Fruit fly (Drosophila melanogaster): ENCODE results near the gene kis.

Gene kis

DNA sequence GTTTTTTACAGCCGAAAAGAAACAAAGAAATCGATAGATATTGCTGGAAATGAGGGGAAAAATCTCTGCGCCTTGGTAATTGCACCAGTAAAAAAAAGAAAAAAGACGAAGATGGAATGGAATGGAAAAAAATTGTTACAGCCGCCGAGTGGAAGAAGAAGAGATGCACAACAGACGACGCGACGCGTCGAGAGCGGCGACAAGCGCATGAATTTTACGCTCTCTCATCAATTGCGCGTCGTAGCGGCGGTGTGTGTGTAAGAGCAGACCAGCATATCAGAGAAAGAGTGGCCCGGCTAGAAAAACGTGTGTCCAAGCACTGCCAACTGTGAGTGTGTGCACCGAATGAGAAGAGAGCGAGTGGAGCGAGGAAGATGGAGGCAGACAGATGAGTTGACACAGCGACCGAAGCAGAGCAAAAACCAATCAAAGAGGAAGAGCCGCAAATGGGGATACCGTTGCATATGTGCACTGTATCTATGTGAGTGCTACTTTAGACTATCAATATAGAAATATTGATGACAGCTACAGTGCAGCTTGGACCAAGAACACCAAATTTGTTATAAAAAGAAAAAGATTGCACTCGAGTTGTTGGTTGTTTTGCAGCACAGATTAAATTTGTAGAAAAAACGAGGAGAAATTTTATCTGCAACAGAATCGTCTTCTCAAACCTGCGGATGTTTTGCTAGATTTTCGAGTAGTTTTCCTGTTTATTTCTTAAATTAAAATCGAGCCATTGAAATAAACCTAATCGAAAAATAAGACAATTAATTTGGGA is 1.4 kb downstream of the kis start:
- no peak for TF ChIP-seq bab1 (GFP tag; optimal IDR thresholded peaks at IDR 0.05)
- no peak for TF ChIP-seq CG11617 (GFP tag; optimal IDR thresholded peaks at IDR 0.05)
- no peak for TF ChIP-seq CG1620 (GFP tag; optimal IDR thresholded peaks at IDR 0.05)
- peak; percentile 11 for TF ChIP-seq CG33017 (tag; optimal IDR thresholded peaks at IDR 0.05)
- TF ChIP-seq CG12768 (GFP tag; optimal IDR thresholded peaks at IDR 0.05), result peak; percentile 28
- TF ChIP-seq pad (GFP tag; optimal IDR thresholded peaks at IDR 0.05), result peak; percentile 76
- peak; percentile 21 for TF ChIP-seq CG7101 (tag; optimal IDR thresholded peaks at IDR 0.05)
- TF ChIP-seq cnc (optimal IDR thresholded peaks at IDR 0.05), result no peak
- TF ChIP-seq CG14711 (tag; optimal IDR thresholded peaks at IDR 0.05), result peak; percentile 35
- TF ChIP-seq Hr96 (GFP tag; optimal IDR thresholded peaks at IDR 0.05), result peak; percentile 7
- peak; percentile 22 for TF ChIP-seq Crg-1 (GFP tag; optimal IDR thresholded peaks at IDR 0.05)
- TF ChIP-seq Mnt (GFP tag; optimal IDR thresholded peaks at IDR 0.05), result peak; percentile 32
- peak; percentile 60 for TF ChIP-seq CG7045 (GFP tag; optimal IDR thresholded peaks at IDR 0.05)
- TF ChIP-seq tj (GFP tag; optimal IDR thresholded peaks at IDR 0.05), result peak; percentile 25
- no peak for TF ChIP-seq toe (GFP tag; optimal IDR thresholded peaks at IDR 0.05)
- no peak for TF ChIP-seq CG5204 (GFP tag; optimal IDR thresholded peaks at IDR 0.05)
- no peak for TF ChIP-seq Clk (GFP tag; optimal IDR thresholded peaks at IDR 0.05)
- peak; percentile 18 for TF ChIP-seq ovo (GFP tag; optimal IDR thresholded peaks at IDR 0.05)
- TF ChIP-seq cic (GFP tag; optimal IDR thresholded peaks at IDR 0.05), result peak; percentile 32
- TF ChIP-seq kay (GFP tag; ENCODE audit: borderline replicate concordance), result no peak

DNA sequence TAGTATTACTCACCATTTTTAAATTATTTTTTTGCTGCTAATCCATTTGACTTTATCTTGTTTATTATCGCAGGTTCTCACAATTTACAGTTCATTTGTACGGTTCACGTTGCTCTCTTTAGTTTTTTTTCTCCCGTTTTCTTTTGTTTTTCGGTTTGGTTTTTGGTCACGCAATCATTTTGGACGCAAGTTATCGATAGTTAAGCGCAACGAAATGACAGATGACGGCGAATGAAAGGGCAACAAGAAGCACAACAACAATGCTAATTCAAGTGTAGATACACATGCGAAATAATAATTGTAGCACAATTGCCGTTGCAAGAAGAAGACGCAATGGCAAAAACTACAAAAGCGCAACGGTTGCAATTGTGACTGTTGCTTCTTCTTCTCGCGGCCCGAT is 2.0 kb downstream of the kis start:
- peak; percentile 72 for TF ChIP-seq tj (GFP tag; optimal IDR thresholded peaks at IDR 0.05)
- TF ChIP-seq ovo (GFP tag; optimal IDR thresholded peaks at IDR 0.05), result no peak

DNA sequence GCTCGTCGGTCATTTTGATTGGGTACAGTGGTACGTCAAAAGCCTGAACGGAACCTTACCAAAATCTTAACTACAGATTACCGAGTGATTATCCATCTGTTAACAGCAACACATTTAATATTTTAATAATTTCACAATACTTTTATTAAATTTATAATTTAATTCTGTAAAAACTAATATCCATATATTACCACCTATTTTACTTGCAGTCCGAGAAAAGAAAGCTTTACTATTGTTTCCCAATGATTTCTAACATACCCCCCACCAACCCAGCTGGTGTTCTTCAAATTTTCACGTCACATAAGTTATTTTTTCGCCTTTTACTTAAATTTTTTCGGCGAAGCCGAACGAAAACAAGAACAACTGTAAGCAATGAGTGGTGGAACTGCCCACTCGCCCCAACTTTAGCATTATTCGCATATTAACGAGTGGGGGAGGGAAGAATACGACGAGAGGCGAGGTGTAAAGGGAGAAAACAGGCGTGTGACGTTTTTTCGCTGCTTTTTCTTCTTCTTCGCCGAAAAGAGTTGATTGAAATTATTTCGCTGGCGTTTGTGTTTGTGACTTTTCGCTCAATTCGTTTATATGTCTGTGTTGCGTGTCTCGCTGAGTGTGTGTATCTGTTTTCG is 2.7 kb downstream of the kis start:
- TF ChIP-seq CG1620 (GFP tag; optimal IDR thresholded peaks at IDR 0.05), result no peak
- TF ChIP-seq CG14711 (tag; optimal IDR thresholded peaks at IDR 0.05), result peak; percentile 24
- no peak for TF ChIP-seq Clk (GFP tag; optimal IDR thresholded peaks at IDR 0.05)
- peak; percentile 67 for TF ChIP-seq tj (GFP tag; optimal IDR thresholded peaks at IDR 0.05)
- no peak for TF ChIP-seq Mnt (GFP tag; optimal IDR thresholded peaks at IDR 0.05)
- TF ChIP-seq kay (GFP tag; ENCODE audit: borderline replicate concordance), result no peak
- no peak for TF ChIP-seq bab1 (GFP tag; optimal IDR thresholded peaks at IDR 0.05)
- no peak for TF ChIP-seq CG33017 (tag; optimal IDR thresholded peaks at IDR 0.05)
- no peak for TF ChIP-seq cic (GFP tag; optimal IDR thresholded peaks at IDR 0.05)
- no peak for TF ChIP-seq CG12768 (GFP tag; optimal IDR thresholded peaks at IDR 0.05)
- peak; percentile 17 for TF ChIP-seq CG7101 (tag; optimal IDR thresholded peaks at IDR 0.05)
- TF ChIP-seq CG5204 (GFP tag; optimal IDR thresholded peaks at IDR 0.05), result no peak

DNA sequence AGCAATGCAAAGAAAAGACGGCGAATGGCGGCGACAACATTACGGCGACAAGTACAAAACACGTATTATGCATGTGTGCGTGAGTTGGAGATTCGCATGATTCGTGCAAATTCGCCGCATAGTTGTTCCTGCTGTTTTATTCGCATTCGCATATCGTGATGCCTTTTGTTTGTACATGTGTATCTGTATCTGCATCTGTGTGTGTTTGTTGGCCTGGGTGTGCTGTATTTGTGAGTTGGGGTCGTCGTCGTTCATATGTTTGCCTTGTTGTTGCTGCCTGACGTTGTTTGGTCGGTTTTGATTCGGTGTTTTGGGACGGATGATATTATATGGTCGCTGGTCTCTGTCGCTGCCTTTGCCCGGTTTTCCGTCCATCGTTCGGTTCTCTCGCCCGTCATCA is 3.2 kb downstream of the kis start:
- TF ChIP-seq Mnt (GFP tag; optimal IDR thresholded peaks at IDR 0.05) (no peak), pad (GFP tag; optimal IDR thresholded peaks at IDR 0.05) (peak; percentile 35), cic (GFP tag; optimal IDR thresholded peaks at IDR 0.05) (no peak), toe (GFP tag; optimal IDR thresholded peaks at IDR 0.05) (no peak), CG7101 (tag; optimal IDR thresholded peaks at IDR 0.05) (no peak)

DNA sequence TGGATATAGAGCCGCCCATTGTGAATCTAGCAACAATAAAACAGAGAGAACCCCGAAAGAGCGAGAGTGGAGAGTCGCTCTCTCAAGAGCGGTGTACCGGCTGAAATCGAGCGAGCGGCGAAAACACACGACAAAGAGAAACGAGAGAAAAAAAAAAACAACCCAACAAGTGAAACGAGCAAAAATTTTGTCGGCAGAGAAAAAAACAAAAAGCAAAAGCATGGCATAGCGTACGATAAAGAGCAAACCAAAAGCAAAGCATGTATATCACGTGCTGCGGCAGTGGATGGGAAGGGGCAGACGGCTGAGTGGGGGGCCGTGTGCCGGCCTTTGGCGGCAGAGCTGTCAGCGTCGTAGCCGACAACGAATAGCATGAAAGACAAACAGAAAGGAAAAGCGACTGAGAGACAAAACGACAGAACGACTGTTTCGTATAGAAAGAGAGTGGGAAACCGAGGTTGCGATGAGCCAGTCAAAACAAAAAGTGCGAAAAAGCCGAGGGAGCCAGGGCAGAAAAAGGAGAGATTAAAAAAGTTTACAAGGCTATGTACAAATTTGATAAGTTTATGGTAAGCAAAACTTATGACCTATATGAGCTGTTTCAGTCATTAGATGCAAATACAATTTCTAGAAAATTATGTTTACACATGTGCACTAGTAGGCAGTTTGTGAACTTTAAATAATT is 3.8 kb downstream of the kis start:
- TF ChIP-seq cnc (optimal IDR thresholded peaks at IDR 0.05) (no peak), tj (GFP tag; optimal IDR thresholded peaks at IDR 0.05) (peak; percentile 68), CG14711 (tag; optimal IDR thresholded peaks at IDR 0.05) (no peak), CG7101 (tag; optimal IDR thresholded peaks at IDR 0.05) (no peak), kay (GFP tag; ENCODE audit: borderline replicate concordance) (no peak), Hr96 (GFP tag; optimal IDR thresholded peaks at IDR 0.05) (no peak), cic (GFP tag; optimal IDR thresholded peaks at IDR 0.05) (peak; percentile 49), Mnt (GFP tag; optimal IDR thresholded peaks at IDR 0.05) (peak; percentile 78), CG12768 (GFP tag; optimal IDR thresholded peaks at IDR 0.05) (peak; percentile 21), ovo (GFP tag; optimal IDR thresholded peaks at IDR 0.05) (no peak), CG33017 (tag; optimal IDR thresholded peaks at IDR 0.05) (no peak), Clk (GFP tag; optimal IDR thresholded peaks at IDR 0.05) (no peak), pad (GFP tag; optimal IDR thresholded peaks at IDR 0.05) (no peak), Crg-1 (GFP tag; optimal IDR thresholded peaks at IDR 0.05) (peak; percentile 2), CG7045 (GFP tag; optimal IDR thresholded peaks at IDR 0.05) (peak; percentile 4), bab1 (GFP tag; optimal IDR thresholded peaks at IDR 0.05) (no peak), toe (GFP tag; optimal IDR thresholded peaks at IDR 0.05) (no peak), CG11617 (GFP tag; optimal IDR thresholded peaks at IDR 0.05) (peak; percentile 61), CG5204 (GFP tag; optimal IDR thresholded peaks at IDR 0.05) (no peak), CG1620 (GFP tag; optimal IDR thresholded peaks at IDR 0.05) (no peak)

DNA sequence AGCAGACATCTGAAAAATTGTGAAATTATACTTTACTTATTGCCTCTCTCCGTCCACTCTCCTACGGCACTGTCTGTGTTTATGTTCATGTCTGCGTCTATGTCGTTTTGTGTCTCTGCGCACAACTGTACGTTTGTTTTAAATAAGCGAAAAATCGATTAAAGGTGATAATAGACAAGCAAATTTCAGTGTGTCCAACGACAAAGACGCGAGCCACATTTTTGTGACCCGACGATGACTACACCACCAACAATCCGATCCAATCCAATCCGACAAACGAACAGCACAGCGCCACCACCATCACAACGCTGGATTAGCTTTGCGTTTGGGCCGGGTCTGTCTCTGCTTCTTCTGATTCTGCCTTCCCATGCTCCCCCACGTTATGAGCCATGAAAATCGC is 6.1 kb downstream of the kis start:
- TF ChIP-seq Crg-1 (GFP tag; optimal IDR thresholded peaks at IDR 0.05) (no peak), CG5204 (GFP tag; optimal IDR thresholded peaks at IDR 0.05) (no peak), kay (GFP tag; ENCODE audit: borderline replicate concordance) (no peak), tj (GFP tag; optimal IDR thresholded peaks at IDR 0.05) (no peak), Clk (GFP tag; optimal IDR thresholded peaks at IDR 0.05) (no peak), Mnt (GFP tag; optimal IDR thresholded peaks at IDR 0.05) (no peak), bab1 (GFP tag; optimal IDR thresholded peaks at IDR 0.05) (no peak), CG7045 (GFP tag; optimal IDR thresholded peaks at IDR 0.05) (no peak), toe (GFP tag; optimal IDR thresholded peaks at IDR 0.05) (no peak), cnc (optimal IDR thresholded peaks at IDR 0.05) (no peak), Hr96 (GFP tag; optimal IDR thresholded peaks at IDR 0.05) (no peak), CG11617 (GFP tag; optimal IDR thresholded peaks at IDR 0.05) (no peak), ovo (GFP tag; optimal IDR thresholded peaks at IDR 0.05) (no peak)

All from whole organism, adult.